Fruit fly (Drosophila melanogaster) whole organism, embryonic: ENCODE data around the gene CG4733.

ENCODE experiments used
- Awh ChIP-seq: fragments of 200-800 bp; sonication (Bioruptor generic); IDR thresholded peaks from 2 replicates; pipeline ENCODE4, ENCODE4 v1.3.6; 2022; ENCODE audit warnings: missing biosample characterization, missing genetic modification characterization
- CG10462 ChIP-seq: fragments of 200-800 bp; sonication (Bioruptor generic); optimal IDR thresholded peaks from 2 replicates; lab custom pipeline; 2016; ENCODE audit warnings: missing biosample characterization, missing genetic modification characterization
- CG11093 ChIP-seq: fragments of 200-800 bp; sonication (Bioruptor generic); IDR thresholded peaks from 3 replicates; pipeline ENCODE4 v1.3.6; 2022; ENCODE audit warnings: missing biosample characterization, missing genetic modification characterization
- CG14014 ChIP-seq: fragments of 200-800 bp; sonication (Bioruptor generic); IDR thresholded peaks from 2 replicates; pipeline ENCODE4 v1.3.6; 2022; ENCODE audit warnings: missing biosample characterization, missing genetic modification characterization
- CG1529 ChIP-seq: fragments of 200-800 bp; sonication (Bioruptor generic); optimal IDR thresholded peaks from 3 replicates; lab custom pipeline; 2018; ENCODE audit warnings: missing biosample characterization, missing genetic modification characterization
- CG15514 ChIP-seq: fragments of 200-800 bp; sonication (Bioruptor generic); optimal IDR thresholded peaks from 3 replicates; lab custom pipeline; 2017; ENCODE audit warnings: missing biosample characterization, missing genetic modification characterization, mild to moderate bottlenecking, moderate library complexity, missing genetic modification reagents
- CG16779 ChIP-seq: fragments of 200-800 bp; sonication (Bioruptor generic); IDR thresholded peaks from 2 replicates; pipeline ENCODE4 v1.3.6; 2022; ENCODE audit warnings: missing biosample characterization, missing genetic modification characterization
- CG16863 ChIP-seq: fragments of 200-800 bp; sonication (Bioruptor generic); optimal IDR thresholded peaks from 3 replicates; lab custom pipeline; 2016; ENCODE audit warnings: missing biosample characterization, missing genetic modification characterization
- CG17361 ChIP-seq: fragments of 200-800 bp; sonication (Bioruptor generic); IDR thresholded peaks from 3 replicates; pipeline ENCODE4 v1.3.6; 2022; ENCODE audit warnings: missing biosample characterization, missing genetic modification characterization
- CG1832 ChIP-seq: fragments of 200-800 bp; sonication (Bioruptor generic); optimal IDR thresholded peaks from 2 replicates; lab custom pipeline; 2017; ENCODE audit warnings: missing biosample characterization, mild to moderate bottlenecking, missing genetic modification characterization, inconsistent platforms
- CG2712 ChIP-seq: fragments of 200-800 bp; optimal IDR thresholded peaks from 3 replicates; lab custom pipeline; 2019; ENCODE audit warnings: missing biosample characterization, mild to moderate bottlenecking, missing genetic modification characterization, moderate library complexity
- CG31224 ChIP-seq: fragments of 200-800 bp; sonication (Bioruptor generic); IDR thresholded peaks from 2 replicates; pipeline ENCODE4 v1.3.6; 2022; ENCODE audit warnings: missing biosample characterization, missing genetic modification characterization
- CG32767 ChIP-seq: fragments of 200-800 bp; sonication (Bioruptor generic); IDR thresholded peaks from 2 replicates; pipeline ENCODE4 v1.3.6; 2022; ENCODE audit warnings: missing biosample characterization, missing genetic modification characterization
- CG4328 ChIP-seq: fragments of 200-800 bp; sonication (Bioruptor generic); optimal IDR thresholded peaks from 3 replicates; lab custom pipeline; 2017; ENCODE audit warnings: missing biosample characterization, missing genetic modification reagents, missing genetic modification characterization
- CG4854 ChIP-seq: fragments of 200-800 bp; sonication (Bioruptor generic); optimal IDR thresholded peaks from 2 replicates; lab custom pipeline; 2016; ENCODE audit warnings: missing biosample characterization, missing genetic modification characterization, inconsistent platforms
- CG7271 ChIP-seq: fragments of 200-800 bp; sonication (Bioruptor generic); optimal IDR thresholded peaks from 2 replicates; lab custom pipeline; 2018; ENCODE audit warnings: missing biosample characterization, mild to moderate bottlenecking, missing genetic modification characterization, moderate library complexity
- CG7556 ChIP-seq: fragments of 200-800 bp; sonication (Bioruptor generic); optimal IDR thresholded peaks from 2 replicates; lab custom pipeline; 2017; ENCODE audit warnings: missing biosample characterization, mild to moderate bottlenecking, missing genetic modification characterization
- CG7745 ChIP-seq: fragments of 200-800 bp; sonication (Bioruptor generic); optimal IDR thresholded peaks from 2 replicates; lab custom pipeline; 2018; ENCODE audit warnings: missing biosample characterization, mild to moderate bottlenecking, missing genetic modification characterization, moderate library complexity
- CG8924 ChIP-seq: fragments of 200-800 bp; optimal IDR thresholded peaks from 3 replicates; lab custom pipeline; 2019; ENCODE audit warnings: missing biosample characterization, mild to moderate bottlenecking, missing genetic modification characterization, moderate library complexity
- CkIIα-i1 ChIP-seq: fragments of 200-800 bp; sonication (Bioruptor generic); IDR thresholded peaks from 2 replicates; pipeline ENCODE4 v1.3.6; 2022; ENCODE audit warnings: missing biosample characterization, missing genetic modification characterization
- Doc3 ChIP-seq: fragments of 200-800 bp; sonication (Bioruptor generic); IDR thresholded peaks from 3 replicates; pipeline ENCODE4 v1.3.6; 2022; ENCODE audit warnings: missing biosample characterization, missing genetic modification characterization; ENCODE audit not compliant: partially characterized antibody
- Dref ChIP-seq: fragments of 200-800 bp; sonication (Bioruptor generic); IDR thresholded peaks from 2 replicates; pipeline ENCODE4 v1.3.6; 2022; ENCODE audit warnings: missing biosample characterization, missing genetic modification characterization
- Fer1 ChIP-seq: fragments of 200-800 bp; sonication (Bioruptor generic); optimal IDR thresholded peaks from 2 replicates; lab custom pipeline; 2017; ENCODE audit warnings: missing biosample characterization, mild to moderate bottlenecking, missing genetic modification characterization
- Fer3 ChIP-seq: fragments of 200-800 bp; sonication (Bioruptor generic); optimal IDR thresholded peaks from 2 replicates; lab custom pipeline; 2018; ENCODE audit warnings: missing biosample characterization, mild to moderate bottlenecking, missing genetic modification characterization, moderate library complexity
- Hr78 ChIP-seq, 2 experiments: fragments of 200-800 bp in 1 of 2; fragments of >200 bp in 1 of 2; sonication (Bioruptor generic) in 1 of 2; optimal IDR thresholded peaks; 2 replicates each; lab custom pipeline; 2017 to 2019; ENCODE audit warnings: missing biosample characterization in 2 of 2, missing genetic modification characterization in 2 of 2, mild to moderate bottlenecking in 1 of 2, moderate library complexity in 1 of 2
- MTF-1 ChIP-seq: fragments of 200-800 bp; sonication (Bioruptor generic); optimal IDR thresholded peaks from 2 replicates; lab custom pipeline; 2018; ENCODE audit warnings: missing biosample characterization, mild to moderate bottlenecking, missing genetic modification characterization, borderline replicate concordance
- Mrtf ChIP-seq: fragments of 200-800 bp; sonication (Bioruptor generic); IDR thresholded peaks from 3 replicates; pipeline ENCODE4 v1.3.6; 2022; ENCODE audit warnings: missing biosample characterization, missing genetic modification characterization
- Neu2 ChIP-seq: fragments of 200-800 bp; sonication (Bioruptor generic); optimal IDR thresholded peaks from 3 replicates; lab custom pipeline; 2016; ENCODE audit warnings: missing biosample characterization, missing genetic modification characterization, borderline replicate concordance
- Nf-YC ChIP-seq: fragments of 200-800 bp; optimal IDR thresholded peaks from 3 replicates; lab custom pipeline; 2019; ENCODE audit warnings: missing biosample characterization, mild to moderate bottlenecking, missing genetic modification characterization, moderate library complexity
- Rx ChIP-seq: fragments of 200-800 bp; sonication (Bioruptor generic); IDR thresholded peaks from 2 replicates; pipeline ENCODE4 v1.3.6; 2022; ENCODE audit warnings: missing biosample characterization, missing genetic modification characterization
- Usf ChIP-seq: fragments of 200-800 bp; sonication (Bioruptor generic); optimal IDR thresholded peaks from 2 replicates; lab custom pipeline; 2017; ENCODE audit warnings: missing genotype, missing biosample characterization, missing genetic modification characterization
- chm ChIP-seq: fragments of 200-800 bp; sonication (Bioruptor generic); IDR thresholded peaks from 2 replicates; pipeline ENCODE4 v1.3.6; 2022; ENCODE audit warnings: missing biosample characterization, missing genetic modification characterization
- crc ChIP-seq: fragments of 200-800 bp; sonication (Bioruptor generic); optimal IDR thresholded peaks from 2 replicates; lab custom pipeline; 2016; ENCODE audit warnings: missing biosample characterization, missing genetic modification characterization
- dysf ChIP-seq: fragments of 200-800 bp; sonication (Bioruptor generic); IDR thresholded peaks from 3 replicates; pipeline ENCODE4 v1.3.6; 2022; ENCODE audit warnings: missing biosample characterization, missing genetic modification characterization
- en ChIP-seq: fragments of 200-800 bp; sonication (Bioruptor generic); optimal IDR thresholded peaks from 2 replicates; lab custom pipeline; 2016; ENCODE audit warnings: missing biosample characterization, missing genetic modification characterization
- ewg ChIP-seq: fragments of 200-800 bp; sonication (Bioruptor generic); optimal IDR thresholded peaks from 3 replicates; lab custom pipeline; 2017; ENCODE audit warnings: mild to moderate bottlenecking, missing biosample characterization, missing genetic modification reagents, missing genetic modification characterization
- eyg ChIP-seq: fragments of 200-800 bp; sonication (Bioruptor generic); optimal IDR thresholded peaks from 3 replicates; lab custom pipeline; 2016; ENCODE audit warnings: missing biosample characterization, missing genetic modification characterization
- h ChIP-seq: fragments of >200 bp; optimal IDR thresholded peaks from 2 replicates; lab custom pipeline; 2017
- insv ChIP-seq, 2 experiments: fragments of 200-800 bp; sonication (Bioruptor generic); optimal IDR thresholded peaks; 3 replicates each; lab custom pipeline; 2016 to 2018; ENCODE audit warnings: missing biosample characterization in 2 of 2, missing genetic modification characterization in 2 of 2
- kah ChIP-seq: fragments of 200-800 bp; sonication (Bioruptor generic); optimal IDR thresholded peaks from 2 replicates; lab custom pipeline; 2018; ENCODE audit warnings: missing biosample characterization, mild to moderate bottlenecking, missing genetic modification characterization
- kni ChIP-seq: fragments of 200-800 bp; sonication (Bioruptor generic); optimal IDR thresholded peaks from 3 replicates; lab custom pipeline; 2017; ENCODE audit warnings: mild to moderate bottlenecking, missing biosample characterization, missing genetic modification reagents, missing genetic modification characterization
- lab ChIP-seq: fragments of 200-800 bp; sonication (Bioruptor generic); optimal IDR thresholded peaks from 3 replicates; lab custom pipeline; 2017; ENCODE audit warnings: missing biosample characterization, missing genetic modification characterization, mild to moderate bottlenecking, moderate library complexity, missing genetic modification reagents
- lilli ChIP-seq: fragments of 200-800 bp; sonication (Bioruptor generic); optimal IDR thresholded peaks from 3 replicates; lab custom pipeline; 2016; ENCODE audit warnings: missing biosample characterization, missing genetic modification characterization
- oc ChIP-seq: fragments of 200-800 bp; sonication (Bioruptor generic); optimal IDR thresholded peaks from 2 replicates; lab custom pipeline; 2018; ENCODE audit warnings: missing biosample characterization, mild to moderate bottlenecking, missing genetic modification characterization, moderate library complexity
- pfk ChIP-seq: fragments of 200-800 bp; sonication (Bioruptor generic); optimal IDR thresholded peaks from 2 replicates; lab custom pipeline; 2018; ENCODE audit warnings: missing biosample characterization, mild to moderate bottlenecking, missing genetic modification characterization, moderate library complexity
- row ChIP-seq: fragments of 200-800 bp; sonication (Bioruptor generic); IDR thresholded peaks from 3 replicates; pipeline ENCODE4 v1.3.6; 2022; ENCODE audit warnings: missing biosample characterization, missing genetic modification characterization
- salm ChIP-seq: fragments of 200-800 bp; sonication (Bioruptor generic); optimal IDR thresholded peaks from 2 replicates; lab custom pipeline; 2018; ENCODE audit warnings: missing biosample characterization, mild to moderate bottlenecking, missing genetic modification characterization
- tap ChIP-seq: fragments of 200-800 bp; optimal IDR thresholded peaks from 3 replicates; lab custom pipeline; 2019; ENCODE audit warnings: missing biosample characterization, mild to moderate bottlenecking, missing genetic modification characterization, moderate library complexity
- zen ChIP-seq: fragments of 200-800 bp; sonication (Bioruptor generic); optimal IDR thresholded peaks from 3 replicates; lab custom pipeline; 2018; ENCODE audit warnings: missing biosample characterization, mild to moderate bottlenecking, missing genetic modification characterization, moderate library complexity

The CG4733 gene

DNA sequence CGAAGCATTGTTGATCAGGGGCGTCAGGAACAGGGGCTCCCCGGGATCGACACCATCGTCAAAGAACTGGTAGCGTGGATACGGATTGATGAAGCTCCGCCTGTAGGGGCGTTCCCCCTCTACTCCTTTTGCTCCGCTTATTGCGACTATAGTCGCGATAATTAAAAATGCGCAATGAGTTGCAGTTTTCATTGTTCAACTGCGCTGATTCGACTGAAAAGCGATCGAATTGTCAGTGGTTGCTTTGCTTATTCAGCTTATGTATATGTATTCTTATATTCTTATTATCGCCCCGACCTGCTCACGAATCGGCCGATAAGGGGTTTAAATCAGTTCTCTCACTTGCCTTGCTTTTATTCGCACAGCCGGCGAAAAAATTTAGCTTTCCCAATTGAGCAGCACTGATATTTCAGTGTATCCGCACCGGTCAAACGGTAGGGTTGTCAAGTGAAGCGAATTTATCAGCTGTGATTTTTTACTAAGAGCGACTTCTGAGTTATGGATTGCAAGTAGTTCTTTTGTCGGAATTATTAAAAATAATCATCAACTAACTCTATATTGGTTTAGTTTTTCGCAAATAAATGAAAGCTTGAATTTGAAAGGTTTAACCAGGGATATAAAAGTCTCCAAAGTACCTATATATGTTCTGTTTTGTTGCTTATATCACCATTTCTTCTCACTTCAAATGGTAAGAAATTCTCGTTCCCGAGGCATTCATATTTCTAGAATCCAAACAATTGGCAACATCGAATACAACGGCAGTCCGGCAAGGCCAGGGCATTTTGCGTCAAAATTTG is 26.3 kb upstream of the CG4733 start, which contains the start of the genes CG4572 and CG4686 (continued):
- TF ChIP-seq salm (tag; lab: Kevin White, UChicago) (peak; percentile 48), CG16863 (GFP tag; lab: Kevin White, UChicago) (peak; percentile 72), CG4328 (GFP tag; lab: Kevin White, UChicago) (peak; percentile 68), insv (GFP tag; optimal IDR thresholded peaks at IDR 0.05; lab: Kevin White, UChicago) (peak in 1 of 2 experiments; percentile 54), CG7556 (GFP tag; lab: Kevin White, UChicago) (peak; percentile 70), CG31224 (GFP tag; lab: Robert Waterston, UW) (peak; percentile 69; the same call in 1 of the 2 replicates), CG15514 (GFP tag; lab: Kevin White, UChicago) (peak; percentile 91), Nf-YC (tag; lab: Kevin White, UChicago) (peak; percentile 83), ewg (GFP tag; lab: Kevin White, UChicago) (peak; percentile 53), row (GFP tag; lab: Robert Waterston, UW) (peak; percentile 89), Fer3 (tag; lab: Kevin White, UChicago) (peak; percentile 75), en (GFP tag; lab: Kevin White, UChicago) (peak; percentile 44), tap (no peak), CG4854 (GFP tag; lab: Kevin White, UChicago) (peak; percentile 78), h (lab: Kevin White, UChicago) (no peak), Neu2 (GFP tag; lab: Kevin White, UChicago) (no peak), crc (GFP tag; lab: Kevin White, UChicago) (peak; percentile 60), CG2712 (tag; lab: Kevin White, UChicago) (peak; percentile 84), Hr78 (GFP tag; optimal IDR thresholded peaks at IDR 0.05; lab: Kevin White, UChicago) (peak in 1 of 2 experiments; percentile 33), chm (GFP tag; lab: Robert Waterston, UW) (no peak; the same call in 1 of the 2 replicates), CG32767 (no peak), MTF-1 (GFP tag; lab: Kevin White, UChicago) (no peak), zen (tag; lab: Kevin White, UChicago) (peak; percentile 72), oc (tag; lab: Kevin White, UChicago) (no peak), CG7745 (tag; lab: Kevin White, UChicago) (no peak), CkIIα-i1 (GFP tag; lab: Robert Waterston, UW) (no peak), kni (GFP tag; lab: Kevin White, UChicago) (peak; percentile 44), CG14014 (GFP tag; lab: Robert Waterston, UW) (peak; percentile 42; the same call in 1 of the 2 replicates), CG16779 (GFP tag; lab: Robert Waterston, UW) (no peak), CG10462 (GFP tag; lab: Kevin White, UChicago) (peak; percentile 47), CG11093 (GFP tag; lab: Robert Waterston, UW) (peak; percentile 61; the same call in 1 of the 3 replicates), Doc3 (GFP tag; lab: Robert Waterston, UW) (no peak), CG7271 (tag; lab: Kevin White, UChicago) (peak; percentile 3), kah (peak; percentile 48), lilli (peak; percentile 85), Rx (GFP tag; lab: Robert Waterston, UW) (peak; percentile 48; the same call in 1 of the 2 replicates), lab (GFP tag; lab: Kevin White, UChicago) (peak; percentile 80), Awh (GFP tag; lab: Robert Waterston, UW) (no peak), CG1832 (no peak), pfk (no peak), dysf (peak; percentile 92), Dref (GFP tag; lab: Robert Waterston, UW) (peak; percentile 23; the same call in 1 of the 2 replicates), CG1529 (GFP tag; lab: Kevin White, UChicago) (peak; percentile 51), CG8924 (peak; percentile 70), CG17361 (GFP tag; lab: Robert Waterston, UW) (peak; percentile 96), eyg (GFP tag; lab: Kevin White, UChicago) (no peak), Usf (GFP tag; lab: Kevin White, UChicago) (peak; percentile 66), Fer1 (GFP tag; lab: Kevin White, UChicago) (peak; percentile 75), Mrtf (GFP tag; lab: Robert Waterston, UW) (no peak; the same call in 2 of the 3 replicates)
